Worm (Caenorhabditis elegans) whole organism, L4 larva: ENCODE measurements around the gene srg-57.

ENCODE experiments used
- F26F4.8 ChIP-seq: fragments of 200-800 bp; sonication (Bioruptor generic); conservative IDR thresholded peaks from 2 replicates; pipeline ENCODE4 v1.3.6; 2022; ENCODE audit warnings: missing genetic modification characterization, missing compliant biosample characterization
- F44E2.7 ChIP-seq: fragments of 200-800 bp; sonication (Bioruptor generic); IDR thresholded peaks from 2 replicates; pipeline ENCODE4 v2.1.2; 2022; ENCODE audit warnings: missing genetic modification characterization, missing compliant biosample characterization
- R02D3.7 ChIP-seq: fragments of 150-350 bp; sonication (generic microtip); optimal IDR thresholded peaks from 3 replicates; lab custom pipeline; 2014; ENCODE audit warnings: missing biosample characterization, missing genetic modification characterization
- Y105C5A.15 ChIP-seq: fragments of 200-800 bp; sonication (Bioruptor generic); IDR thresholded peaks from 2 replicates; pipeline ENCODE4 v1.3.6; 2022; ENCODE audit warnings: missing genetic modification characterization, missing compliant biosample characterization
- aha-1 ChIP-seq: fragments of 150-350 bp; peaks from one replicate; lab custom pipeline; 2014; ENCODE audit warnings: missing biosample characterization, missing genetic modification characterization
- attf-4 ChIP-seq: sonication (generic microtip); optimal IDR thresholded peaks from 3 replicates; lab custom pipeline; 2017; ENCODE audit warnings: missing biosample characterization, missing genetic modification characterization
- ceh-20 ChIP-seq: fragments of 200-800 bp; sonication (Bioruptor generic); IDR thresholded peaks from 2 replicates; pipeline ENCODE4 v1.3.6; 2022; ENCODE audit warnings: missing genetic modification reagents, missing genetic modification characterization, missing compliant biosample characterization
- ceh-28 ChIP-seq: fragments of 150-350 bp; optimal IDR thresholded peaks from 2 replicates; lab custom pipeline; 2014; ENCODE audit warnings: missing biosample characterization, missing genetic modification reagents, missing genetic modification characterization
- ceh-44 ChIP-seq: fragments of 200-800 bp; sonication (Bioruptor generic); IDR thresholded peaks from 2 replicates; pipeline ENCODE4 v1.3.6; 2022; ENCODE audit warnings: missing genetic modification reagents, missing genetic modification characterization, missing compliant biosample characterization
- ceh-62 ChIP-seq: sonication (generic microtip); optimal IDR thresholded peaks from 2 replicates; lab custom pipeline; 2017; ENCODE audit warnings: missing biosample characterization, missing genetic modification characterization
- daf-16 ChIP-seq, 3 experiments: sonication (generic microtip); optimal IDR thresholded peaks; 2 replicates each; lab custom pipeline; 2016 to 2017; ENCODE audit warnings: missing genetic modification characterization in 3 of 3, missing genetic modification reagents in 3 of 3, mild to moderate bottlenecking in 2 of 3, missing compliant biosample characterization in 2 of 3, missing biosample characterization in 1 of 3, moderate library complexity in 1 of 3
- daf-19 ChIP-seq: fragments of 200-800 bp; sonication (Bioruptor generic); conservative IDR thresholded peaks from 2 replicates; pipeline ENCODE4 v1.3.6; 2022; ENCODE audit warnings: missing genetic modification characterization, missing compliant biosample characterization
- daf-8 ChIP-seq: fragments of 200-800 bp; sonication (Bioruptor generic); IDR thresholded peaks from 2 replicates; pipeline ENCODE4 v1.3.6; 2022; ENCODE audit warnings: missing genetic modification characterization, missing compliant biosample characterization
- dmd-6 ChIP-seq: fragments of 200-800 bp; sonication (Bioruptor generic); IDR thresholded peaks from 2 replicates; pipeline ENCODE4 v1.3.6; 2022; ENCODE audit warnings: missing genetic modification reagents, missing genetic modification characterization, missing compliant biosample characterization
- duxl-1 ChIP-seq: sonication (generic microtip); optimal IDR thresholded peaks from 2 replicates; lab custom pipeline; 2016; ENCODE audit warnings: mild to moderate bottlenecking, missing genetic modification characterization, moderate library complexity, missing compliant biosample characterization; ENCODE audit not compliant: poor library complexity
- egl-43 ChIP-seq: fragments of 200-800 bp; sonication (Bioruptor generic); IDR thresholded peaks from 2 replicates; pipeline ENCODE4 v1.3.6; 2022; ENCODE audit warnings: missing genetic modification reagents, missing genetic modification characterization, missing compliant biosample characterization
- hif-1 ChIP-seq, 2 experiments: sonication (generic microtip); optimal IDR thresholded peaks; 2 replicates each; lab custom pipeline; 2016 to 2017; ENCODE audit warnings: missing compliant biosample characterization in 2 of 2, missing genetic modification characterization in 2 of 2, missing genetic modification reagents in 2 of 2, missing genotype in 2 of 2, mild to moderate bottlenecking in 1 of 2
- hlh-11 ChIP-seq: fragments of 200-800 bp; sonication (Bioruptor generic); optimal IDR thresholded peaks from 2 replicates; lab custom pipeline; 2018; ENCODE audit warnings: mild to moderate bottlenecking, missing genetic modification characterization, missing compliant biosample characterization
- hlh-30 ChIP-seq: sonication (generic microtip); optimal IDR thresholded peaks from 2 replicates; lab custom pipeline; 2017; ENCODE audit warnings: antibody characterized with exemption, mild to moderate bottlenecking, missing genetic modification characterization, missing compliant biosample characterization; ENCODE audit not compliant: insufficient read depth
- lin-13 ChIP-seq: fragments of 150-350 bp; optimal IDR thresholded peaks from 2 replicates; lab custom pipeline; 2014; ENCODE audit warnings: missing biosample characterization, missing genetic modification reagents, missing genetic modification characterization
- mdt-29 ChIP-seq: fragments of 200-800 bp; sonication (Bioruptor generic); IDR thresholded peaks from 2 replicates; pipeline ENCODE4 v1.3.6; 2022; ENCODE audit warnings: missing genetic modification reagents, missing genetic modification characterization, missing compliant biosample characterization
- mep-1 ChIP-seq: fragments of 150-350 bp; sonication (generic microtip); optimal IDR thresholded peaks from 3 replicates; lab custom pipeline; 2014; ENCODE audit warnings: missing biosample characterization, missing genetic modification characterization
- mxl-2 ChIP-seq: fragments of 200-800 bp; sonication (Bioruptor generic); conservative IDR thresholded peaks from 2 replicates; pipeline ENCODE4 v1.3.6; 2022; ENCODE audit warnings: missing genetic modification reagents, missing genetic modification characterization, missing compliant biosample characterization
- mxl-3 ChIP-seq: fragments of 200-800 bp; sonication (Bioruptor generic); optimal IDR thresholded peaks from 2 replicates; lab custom pipeline; 2018; ENCODE audit warnings: mild to moderate bottlenecking, missing genetic modification characterization, missing compliant biosample characterization
- nhr-237 ChIP-seq: sonication (generic microtip); optimal IDR thresholded peaks from 2 replicates; lab custom pipeline; 2017; ENCODE audit warnings: missing biosample characterization, missing genetic modification characterization
- nhr-28 ChIP-seq: fragments of 150-350 bp; optimal IDR thresholded peaks from 2 replicates; lab custom pipeline; 2014; ENCODE audit warnings: missing biosample characterization, missing genetic modification characterization
- nhr-77 ChIP-seq: fragments of 150-350 bp; optimal IDR thresholded peaks from 2 replicates; lab custom pipeline; 2014; ENCODE audit warnings: missing biosample characterization, missing genetic modification characterization
- pha-4 ChIP-seq, 2 experiments: fragments of 150-350 bp in 1 of 2; fragments of 200-800 bp in 1 of 2; sonication (Bioruptor generic) in 1 of 2; IDR thresholded peaks in 1 of 2; optimal IDR thresholded peaks in 1 of 2; 2 replicates each; pipeline versions ENCODE4 v1.3.6 to Lab custom; 2014 to 2022; ENCODE audit warnings: missing genetic modification characterization in 2 of 2, missing genetic modification reagents in 2 of 2, missing biosample characterization in 1 of 2, missing compliant biosample characterization in 1 of 2
- php-3 ChIP-seq: fragments of 200-800 bp; sonication (Bioruptor generic); IDR thresholded peaks from 2 replicates; pipeline ENCODE4 v1.3.6; 2022; ENCODE audit warnings: missing genetic modification reagents, missing genetic modification characterization, missing compliant biosample characterization
- pqm-1 ChIP-seq: sonication (generic microtip); optimal IDR thresholded peaks from 2 replicates; lab custom pipeline; 2017; ENCODE audit warnings: missing biosample characterization, missing genetic modification characterization
- sdz-12 ChIP-seq: fragments of 200-800 bp; sonication (Bioruptor generic); optimal IDR thresholded peaks from 2 replicates; lab custom pipeline; 2018; ENCODE audit warnings: mild to moderate bottlenecking, missing genetic modification characterization, missing compliant biosample characterization
- set-16 ChIP-seq: fragments of 200-800 bp; sonication (Bioruptor generic); IDR thresholded peaks from 2 replicates; pipeline ENCODE4 v1.3.6; 2022; ENCODE audit warnings: missing genetic modification reagents, missing genetic modification characterization, missing compliant biosample characterization
- snpc-4 ChIP-seq: fragments of 150-350 bp; optimal IDR thresholded peaks from 2 replicates; lab custom pipeline; 2014; ENCODE audit warnings: missing biosample characterization, missing genetic modification characterization
- unc-130 ChIP-seq: sonication (generic microtip); optimal IDR thresholded peaks from 2 replicates; lab custom pipeline; 2016; ENCODE audit warnings: missing genetic modification reagents, missing genetic modification characterization, missing compliant biosample characterization
- zag-1 ChIP-seq: fragments of 150-350 bp; optimal IDR thresholded peaks from 2 replicates; lab custom pipeline; 2014; ENCODE audit warnings: missing biosample characterization, missing genetic modification characterization
- zfp-2 ChIP-seq: sonication (generic microtip); optimal IDR thresholded peaks from 2 replicates; lab custom pipeline; 2016; ENCODE audit warnings: mild to moderate bottlenecking, missing genetic modification characterization, missing compliant biosample characterization

Gene srg-57

DNA sequence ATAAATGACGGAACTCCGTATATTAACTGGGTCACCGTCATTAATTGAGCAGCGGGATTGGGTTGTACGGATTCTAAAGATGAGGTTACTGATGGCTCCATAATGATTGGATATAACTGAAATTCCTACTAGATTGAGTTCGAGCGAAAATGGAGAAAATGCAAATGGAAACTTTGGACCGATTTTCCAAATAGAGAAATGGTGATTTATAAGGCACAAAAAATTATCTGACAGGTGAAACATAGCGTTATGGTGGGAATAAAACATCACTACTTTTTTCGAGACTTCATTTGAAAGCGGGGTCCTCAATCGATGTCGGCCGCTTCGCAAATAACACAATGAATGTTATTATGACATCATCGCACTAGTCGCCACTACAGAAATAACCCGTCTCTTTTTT is 11.7 kb downstream of the srg-57 start, which contains the start of gene srg-60:
Gene srg-60, minus strand, starts transcription at position 101 of the 400 bp plus-strand sequence.
- TF ChIP-seq lin-13 (no peak), aha-1 (tag; lab: Kevin White, UChicago) (peak; percentile 42)

DNA sequence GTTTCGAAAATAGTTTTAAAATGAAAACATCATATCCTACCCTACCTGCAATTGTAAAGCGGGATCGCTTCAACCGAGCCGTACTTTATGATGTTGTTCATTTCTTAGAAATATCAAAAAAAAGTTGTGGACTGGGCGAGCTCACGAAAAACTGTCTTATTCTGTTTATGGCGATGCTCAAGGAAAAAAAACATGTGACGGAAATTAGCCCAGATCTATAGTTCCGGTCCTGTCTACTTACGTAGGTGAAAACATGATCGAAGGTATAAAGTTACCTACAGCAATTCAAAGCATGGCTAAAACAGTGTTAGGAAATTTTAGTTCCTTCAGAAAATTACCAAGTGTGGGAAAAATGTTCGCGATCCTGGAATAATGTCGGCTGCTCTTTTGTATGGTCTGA is 13.5 kb downstream of the srg-57 start, which contains the start of gene srt-27:
Gene srt-27, minus strand, starts transcription at position 101 of the 400 bp plus-strand sequence.
- TF ChIP-seq ceh-28 (tag; lab: Kevin White, UChicago), result no peak
- no peak for TF ChIP-seq daf-19 (GFP tag; lab: Robert Waterston, UW)
- TF ChIP-seq ceh-44 (GFP tag; lab: Robert Waterston, UW), result no peak
- TF ChIP-seq F26F4.8, result no peak
- no peak for TF ChIP-seq pha-4 (GFP tag; IDR thresholded peaks at IDR 0.05; lab: Robert Waterston, UW)
- TF ChIP-seq pha-4 (tag; optimal IDR thresholded peaks at IDR 0.05; lab: Kevin White, UChicago), result no peak
- no peak for TF ChIP-seq unc-130 (GFP tag; lab: Kevin White, UChicago)
- TF ChIP-seq ceh-62 (tag; lab: Kevin White, UChicago), result no peak
- no peak for TF ChIP-seq attf-4 (tag; lab: Kevin White, UChicago)
- TF ChIP-seq daf-8 (GFP tag; lab: Robert Waterston, UW), result no peak
- no peak for TF ChIP-seq Y105C5A.15 (GFP tag; lab: Robert Waterston, UW)
- no peak for TF ChIP-seq hlh-11 (tag; lab: Kevin White, UChicago)
- no peak for TF ChIP-seq mep-1 (tag; lab: Kevin White, UChicago)
- TF ChIP-seq zfp-2 (tag; lab: Kevin White, UChicago), result no peak
- TF ChIP-seq php-3, result no peak
- TF ChIP-seq mdt-29 (GFP tag; lab: Robert Waterston, UW), result no peak
- TF ChIP-seq, all 104 proteins: peak for 0

DNA sequence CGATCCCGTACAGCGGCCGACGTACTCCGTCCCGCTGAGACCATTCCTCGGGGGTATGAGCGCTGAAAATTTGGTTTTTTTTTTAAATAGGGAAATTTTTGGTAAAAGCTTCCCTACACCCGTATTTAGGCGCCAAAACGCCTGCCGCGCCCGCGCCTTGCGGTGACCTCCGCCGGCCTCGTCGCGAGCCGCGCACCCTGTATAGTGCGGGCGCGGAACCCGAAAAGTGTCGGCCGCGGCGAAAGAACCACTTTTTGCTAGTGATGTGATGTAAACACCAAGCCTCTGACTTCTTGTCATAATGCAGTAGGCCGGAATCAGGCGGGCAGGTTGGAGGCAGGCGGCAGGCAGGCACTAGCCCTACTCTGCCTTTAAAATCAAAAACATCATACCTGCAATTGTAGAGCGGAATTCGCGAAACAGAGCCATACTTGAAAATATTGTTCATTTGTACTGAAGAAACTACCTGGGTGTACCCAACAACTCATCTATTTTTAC is 15.5 kb downstream of the srg-57 start, which contains the start of gene srt-29:
Gene srt-29, minus strand, starts transcription at position 448 of the 498 bp plus-strand sequence.
- TF ChIP-seq snpc-4 (tag; lab: Kevin White, UChicago) (no peak), F44E2.7 (no peak), set-16 (GFP tag; lab: Robert Waterston, UW) (peak; percentile 93), mxl-2 (GFP tag; lab: Robert Waterston, UW) (0 out of 2 replicates have a peak, but pooled peaks have one; percentile 15), daf-19 (GFP tag; lab: Robert Waterston, UW) (no peak), egl-43 (GFP tag; lab: Robert Waterston, UW) (peak; percentile 55; the same call in 1 of the 2 replicates), ceh-20 (GFP tag; lab: Robert Waterston, UW) (no peak)

DNA sequence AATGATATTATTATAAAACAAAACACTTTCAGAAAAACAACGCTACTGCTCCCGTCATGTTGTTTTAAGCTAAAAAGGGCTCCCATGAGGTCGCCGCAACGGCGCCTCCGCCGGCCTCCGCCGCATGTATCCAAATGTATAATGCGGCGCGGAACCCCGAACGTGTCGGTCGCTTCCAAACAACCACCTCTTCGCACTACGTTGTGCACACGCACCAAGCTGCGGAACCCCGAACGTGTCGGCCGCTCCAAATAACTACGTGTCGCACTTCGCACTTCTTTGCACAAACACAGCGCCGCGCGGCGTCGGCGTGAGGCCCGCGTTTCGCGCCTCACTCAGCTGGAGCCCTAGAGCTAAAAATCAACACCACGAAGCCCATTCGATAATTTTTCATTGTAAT is 17.3 kb downstream of the srg-57 start:
- TF ChIP-seq zag-1 (tag; lab: Kevin White, UChicago) (no peak), set-16 (GFP tag; lab: Robert Waterston, UW) (peak; percentile 80)

DNA sequence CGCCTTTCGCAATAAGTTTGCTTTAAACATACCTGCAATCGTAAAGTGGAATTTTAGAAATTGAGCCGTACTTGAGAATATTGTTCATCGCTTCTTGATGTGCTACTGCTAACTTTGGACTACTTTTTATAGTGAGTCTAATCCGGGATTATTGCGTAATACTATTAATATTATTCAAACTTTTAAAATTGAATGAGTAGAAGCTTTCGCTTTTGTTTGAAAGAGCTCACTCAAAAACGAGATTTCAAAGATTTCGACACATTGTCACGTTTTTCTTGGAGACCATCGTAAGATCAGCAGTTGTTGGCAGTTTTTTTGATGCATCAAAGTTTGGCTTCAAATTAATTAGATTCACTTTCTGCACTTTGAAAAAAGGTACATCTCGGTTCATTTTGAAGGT is 20.7 kb downstream of the srg-57 start, which contains the start of gene srt-28:
Gene srt-28, minus strand, starts transcription at position 101 of the 400 bp plus-strand sequence.
- TF ChIP-seq R02D3.7 (tag; lab: Kevin White, UChicago) (no peak), duxl-1 (tag; lab: Kevin White, UChicago) (no peak), daf-8 (GFP tag; lab: Robert Waterston, UW) (no peak), sdz-12 (GFP tag; lab: Kevin White, UChicago) (no peak)

DNA sequence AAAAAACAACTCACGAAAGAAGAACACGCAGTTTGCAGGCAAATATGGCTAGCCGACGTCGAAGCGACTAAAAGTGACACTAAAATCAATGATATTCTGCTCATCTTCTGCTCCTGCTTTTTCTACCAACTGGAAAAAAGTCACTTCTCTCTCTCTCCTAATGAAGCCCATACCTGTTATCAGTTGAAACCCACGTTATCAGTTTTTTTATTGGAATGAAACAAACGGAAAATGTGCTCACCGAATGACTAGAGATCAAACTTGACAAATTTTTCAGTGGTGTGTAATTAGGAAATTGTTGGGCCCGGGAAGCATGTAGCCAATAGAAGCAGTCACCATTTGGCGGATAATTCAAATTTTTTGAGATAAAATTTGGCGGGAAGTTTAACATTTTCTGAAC is 22.8 kb downstream of the srg-57 start, which contains the start of gene C24B9.3:
Gene C24B9.3, minus strand, starts transcription at position 171 of the 400 bp plus-strand sequence.
- TF ChIP-seq hlh-11 (tag; lab: Kevin White, UChicago), result peak; percentile 52
- TF ChIP-seq nhr-28 (tag; lab: Kevin White, UChicago), result peak; percentile 57
- peak; percentile 45 for TF ChIP-seq nhr-77
- no peak for TF ChIP-seq daf-16 (GFP tag; optimal IDR thresholded peaks at IDR 0.05; lab: Kevin White, UChicago)
- peak; percentile 75 for TF ChIP-seq daf-16 (tag; optimal IDR thresholded peaks at IDR 0.05; lab: Kevin White, UChicago)
- TF ChIP-seq ceh-20 (GFP tag; lab: Robert Waterston, UW), result no peak
- TF ChIP-seq hif-1 (tag; optimal IDR thresholded peaks at IDR 0.05; lab: Kevin White, UChicago), result no peak
- no peak for TF ChIP-seq php-3
- TF ChIP-seq pqm-1 (tag; lab: Kevin White, UChicago), result peak; percentile 71
- peak; percentile 26 for TF ChIP-seq mxl-3 (GFP tag; lab: Kevin White, UChicago)
- TF ChIP-seq hlh-30 (tag; lab: Kevin White, UChicago), result no peak
- TF ChIP-seq dmd-6 (GFP tag; lab: Robert Waterston, UW), result peak; percentile 74
- TF ChIP-seq nhr-237 (tag; lab: Kevin White, UChicago), result no peak
- TF ChIP-seq, all 104 proteins: peak for 7
